Fruit fly (Drosophila melanogaster) whole organism, embryonic: ENCODE results near the gene CG4101.

Source experiments
- BEAF-32 ChIP-seq: fragments of 200-800 bp; sonication (Bioruptor generic); optimal IDR thresholded peaks from 3 replicates; lab custom pipeline; 2017; ENCODE audit warnings: missing biosample characterization, missing genetic modification characterization, mild to moderate bottlenecking, moderate library complexity, missing genetic modification reagents
- CG10267 ChIP-seq: fragments of 200-800 bp; sonication (Bioruptor generic); optimal IDR thresholded peaks from 2 replicates; lab custom pipeline; 2018; ENCODE audit warnings: missing biosample characterization, mild to moderate bottlenecking, missing genetic modification characterization, moderate library complexity
- CG10543 ChIP-seq: fragments of 200-800 bp; sonication (Bioruptor generic); optimal IDR thresholded peaks from 3 replicates; lab custom pipeline; 2017; ENCODE audit warnings: missing biosample characterization, mild to moderate bottlenecking, missing genetic modification characterization, moderate library complexity
- CG11247 ChIP-seq: fragments of 200-800 bp; sonication (Bioruptor generic); IDR thresholded peaks from 2 replicates; pipeline ENCODE4 v1.3.6; 2022; ENCODE audit warnings: missing biosample characterization, missing genetic modification characterization
- CG11504 ChIP-seq: fragments of 200-800 bp; sonication (Bioruptor generic); optimal IDR thresholded peaks from 3 replicates; lab custom pipeline; 2019; ENCODE audit warnings: missing biosample characterization, mild to moderate bottlenecking, missing genetic modification characterization, moderate library complexity
- CG12659 ChIP-seq: fragments of 200-800 bp; sonication (Bioruptor generic); optimal IDR thresholded peaks from 3 replicates; lab custom pipeline; 2017; ENCODE audit warnings: mild to moderate bottlenecking, missing biosample characterization, missing genetic modification reagents, missing genetic modification characterization
- CG13624 ChIP-seq: fragments of 200-800 bp; sonication (Bioruptor generic); optimal IDR thresholded peaks from 2 replicates; lab custom pipeline; 2016; ENCODE audit warnings: missing biosample characterization, missing genetic modification characterization
- CG1603 ChIP-seq: fragments of 200-800 bp; sonication (Bioruptor generic); optimal IDR thresholded peaks from 2 replicates; lab custom pipeline; 2019; ENCODE audit warnings: missing biosample characterization, mild to moderate bottlenecking, missing genetic modification characterization, moderate library complexity
- CG16813 ChIP-seq: fragments of 200-800 bp; sonication (Bioruptor generic); IDR thresholded peaks from 3 replicates; pipeline ENCODE4 v1.3.6; 2022; ENCODE audit warnings: missing biosample characterization, missing genetic modification characterization; ENCODE audit not compliant: partially characterized antibody
- CG1832 ChIP-seq: fragments of 200-800 bp; sonication (Bioruptor generic); optimal IDR thresholded peaks from 2 replicates; lab custom pipeline; 2017; ENCODE audit warnings: missing biosample characterization, mild to moderate bottlenecking, missing genetic modification characterization, inconsistent platforms
- CG2116 ChIP-seq: fragments of 200-800 bp; sonication (Bioruptor generic); optimal IDR thresholded peaks from 3 replicates; lab custom pipeline; 2018; ENCODE audit warnings: missing biosample characterization, mild to moderate bottlenecking, missing genetic modification characterization
- CG30020 ChIP-seq: fragments of 200-800 bp; optimal IDR thresholded peaks from 2 replicates; lab custom pipeline; 2019; ENCODE audit warnings: missing biosample characterization, mild to moderate bottlenecking, missing genetic modification characterization, moderate library complexity
- CG32767 ChIP-seq: fragments of 200-800 bp; sonication (Bioruptor generic); IDR thresholded peaks from 2 replicates; pipeline ENCODE4 v1.3.6; 2022; ENCODE audit warnings: missing biosample characterization, missing genetic modification characterization
- CG3838 ChIP-seq: fragments of 200-800 bp; sonication (Bioruptor generic); optimal IDR thresholded peaks from 3 replicates; lab custom pipeline; 2016; ENCODE audit warnings: missing biosample characterization, missing genetic modification characterization
- CG3847 ChIP-seq: fragments of 200-800 bp; sonication (Bioruptor generic); IDR thresholded peaks from 2 replicates; pipeline ENCODE4 v1.3.6; 2022; ENCODE audit warnings: missing biosample characterization, missing genetic modification characterization
- CG42726 ChIP-seq: fragments of 200-800 bp; sonication (Bioruptor generic); IDR thresholded peaks from 2 replicates; pipeline ENCODE4 v1.3.6; 2022; ENCODE audit warnings: missing biosample characterization, missing genetic modification characterization; ENCODE audit not compliant: partially characterized antibody
- CG4424 ChIP-seq: fragments of 200-800 bp; sonication (Bioruptor generic); optimal IDR thresholded peaks from 3 replicates; lab custom pipeline; 2016; ENCODE audit warnings: missing biosample characterization, missing genetic modification characterization
- CG4617 ChIP-seq: fragments of 200-800 bp; sonication (Bioruptor generic); optimal IDR thresholded peaks from 3 replicates; lab custom pipeline; 2016; ENCODE audit warnings: missing biosample characterization, missing genetic modification characterization, borderline replicate concordance
- CG6654 ChIP-seq: fragments of 200-800 bp; sonication (Bioruptor generic); optimal IDR thresholded peaks from 2 replicates; lab custom pipeline; 2017; ENCODE audit warnings: missing biosample characterization, mild to moderate bottlenecking, missing genetic modification characterization
- CG7372 ChIP-seq: fragments of 200-800 bp; sonication (Bioruptor generic); IDR thresholded peaks from 2 replicates; pipeline ENCODE4 v1.3.6; 2022; ENCODE audit warnings: missing biosample characterization, missing genetic modification characterization
- CG8281 ChIP-seq: fragments of 200-800 bp; sonication (Bioruptor generic); optimal IDR thresholded peaks from 2 replicates; lab custom pipeline; 2018; ENCODE audit warnings: missing biosample characterization, mild to moderate bottlenecking, missing genetic modification characterization, moderate library complexity
- CG8290 ChIP-seq, 3 experiments: fragments of 200-800 bp; sonication (Bioruptor generic); optimal IDR thresholded peaks; 2 replicates each; lab custom pipeline; 2016 to 2019; ENCODE audit warnings: missing biosample characterization in 3 of 3, missing genetic modification characterization in 3 of 3, mild to moderate bottlenecking in 2 of 3, moderate library complexity in 1 of 3
- CG8388 ChIP-seq: fragments of 200-800 bp; sonication (Bioruptor generic); optimal IDR thresholded peaks from 2 replicates; lab custom pipeline; 2019; ENCODE audit warnings: missing biosample characterization, mild to moderate bottlenecking, missing genetic modification characterization, moderate library complexity
- CHES-1-like ChIP-seq: fragments of 200-800 bp; sonication (Bioruptor generic); optimal IDR thresholded peaks from 2 replicates; lab custom pipeline; 2016; ENCODE audit warnings: missing biosample characterization, missing genetic modification characterization
- E2f1 ChIP-seq: fragments of 200-800 bp; sonication (Bioruptor generic); IDR thresholded peaks from 2 replicates; pipeline ENCODE4 v1.3.6; 2022; ENCODE audit warnings: missing biosample characterization, missing genetic modification characterization
- Eip74EF ChIP-seq, 2 experiments: fragments of 200-800 bp in 1 of 2; fragments of >200 bp in 1 of 2; sonication (Bioruptor generic) in 1 of 2; optimal IDR thresholded peaks; 2 replicates each; lab custom pipeline; 2017 to 2019; ENCODE audit warnings: missing biosample characterization in 2 of 2, missing genetic modification characterization in 2 of 2, mild to moderate bottlenecking in 1 of 2, moderate library complexity in 1 of 2
- H15 ChIP-seq: fragments of 200-800 bp; sonication (Bioruptor generic); IDR thresholded peaks from 3 replicates; pipeline ENCODE4 v1.3.6; 2022; ENCODE audit warnings: missing biosample characterization, missing genetic modification characterization
- HLH4C ChIP-seq: fragments of 200-800 bp; sonication (Bioruptor generic); IDR thresholded peaks from 3 replicates; pipeline ENCODE4 v1.3.6; 2022; ENCODE audit warnings: missing biosample characterization, missing genetic modification characterization; ENCODE audit not compliant: partially characterized antibody
- MBD-R2 ChIP-seq: fragments of 200-800 bp; sonication (Bioruptor generic); IDR thresholded peaks from 2 replicates; pipeline ENCODE4 v1.3.6; 2022; ENCODE audit warnings: missing biosample characterization, missing genetic modification characterization
- Pdp1 ChIP-seq, 2 experiments: fragments of 200-800 bp; sonication (Bioruptor generic); optimal IDR thresholded peaks; 3 replicates each; lab custom pipeline; 2016; ENCODE audit warnings: missing biosample characterization in 2 of 2, missing genetic modification characterization in 2 of 2, mild to moderate bottlenecking in 1 of 2, moderate library complexity in 1 of 2
- Sin3A ChIP-seq: fragments of >200 bp; optimal IDR thresholded peaks from 2 replicates; lab custom pipeline; 2018
- Sry-δ ChIP-seq: fragments of 200-800 bp; sonication (Bioruptor generic); optimal IDR thresholded peaks from 2 replicates; lab custom pipeline; 2016; ENCODE audit warnings: missing biosample characterization, missing genetic modification characterization
- Stat92E ChIP-seq, 3 experiments: fragments of >200 bp in 2 of 3; fragments of 200-800 bp in 1 of 3; sonication (Bioruptor generic) in 1 of 3; optimal IDR thresholded peaks; 2 replicates each; lab custom pipeline; 2017 to 2019; ENCODE audit warnings: missing biosample characterization in 3 of 3, missing genetic modification characterization in 3 of 3, mild to moderate bottlenecking in 1 of 3, moderate library complexity in 1 of 3
- az2 ChIP-seq: fragments of 200-800 bp; sonication (Bioruptor generic); optimal IDR thresholded peaks from 3 replicates; lab custom pipeline; 2016; ENCODE audit warnings: missing biosample characterization, missing genetic modification characterization
- crp ChIP-seq, 2 experiments: fragments of 200-800 bp; sonication (Bioruptor generic); optimal IDR thresholded peaks; 2 replicates in 1 of 2; 3 replicates in 1 of 2; lab custom pipeline; 2017; ENCODE audit warnings: missing biosample characterization in 2 of 2, missing genetic modification characterization in 2 of 2, mild to moderate bottlenecking in 1 of 2, moderate library complexity in 1 of 2
- fd3F ChIP-seq: fragments of 200-800 bp; sonication (Bioruptor generic); optimal IDR thresholded peaks from 2 replicates; lab custom pipeline; 2018; ENCODE audit warnings: missing biosample characterization, mild to moderate bottlenecking, missing genetic modification characterization, moderate library complexity
- gt ChIP-seq: fragments of 200-800 bp; sonication (Bioruptor generic); IDR thresholded peaks from 2 replicates; pipeline ENCODE4 v1.3.6; 2022; ENCODE audit warnings: missing biosample characterization, missing genetic modification characterization
- lab ChIP-seq: fragments of 200-800 bp; sonication (Bioruptor generic); optimal IDR thresholded peaks from 3 replicates; lab custom pipeline; 2017; ENCODE audit warnings: missing biosample characterization, missing genetic modification characterization, mild to moderate bottlenecking, moderate library complexity, missing genetic modification reagents
- nmo ChIP-seq: fragments of 200-800 bp; sonication (Bioruptor generic); optimal IDR thresholded peaks from 2 replicates; lab custom pipeline; 2018; ENCODE audit warnings: missing biosample characterization, mild to moderate bottlenecking, missing genetic modification characterization, moderate library complexity
- peb ChIP-seq: fragments of 200-800 bp; sonication (Bioruptor generic); IDR thresholded peaks from 2 replicates; pipeline ENCODE4 v1.3.6; 2022; ENCODE audit warnings: missing biosample characterization, missing genetic modification characterization
- phol ChIP-seq: fragments of 200-800 bp; sonication (Bioruptor generic); optimal IDR thresholded peaks from 3 replicates; lab custom pipeline; 2018; ENCODE audit warnings: missing biosample characterization, mild to moderate bottlenecking, missing genetic modification characterization, moderate library complexity
- pzg ChIP-seq: fragments of 200-800 bp; sonication (Bioruptor generic); optimal IDR thresholded peaks from 3 replicates; lab custom pipeline; 2018; ENCODE audit warnings: missing biosample characterization, mild to moderate bottlenecking, missing genetic modification characterization, moderate library complexity
- row ChIP-seq: fragments of 200-800 bp; sonication (Bioruptor generic); IDR thresholded peaks from 3 replicates; pipeline ENCODE4 v1.3.6; 2022; ENCODE audit warnings: missing biosample characterization, missing genetic modification characterization
- sd ChIP-seq: fragments of 200-800 bp; sonication (Bioruptor generic); optimal IDR thresholded peaks from 3 replicates; lab custom pipeline; 2018; ENCODE audit warnings: missing biosample characterization, mild to moderate bottlenecking, missing genetic modification characterization, moderate library complexity
- sisA ChIP-seq: fragments of 200-800 bp; sonication (Bioruptor generic); IDR thresholded peaks from 2 replicates; pipeline ENCODE4 v1.3.6; 2022; ENCODE audit warnings: missing biosample characterization, missing genetic modification characterization
- sna ChIP-seq: fragments of 200-800 bp; sonication (Bioruptor generic); IDR thresholded peaks from 2 replicates; pipeline ENCODE4 v1.3.6; 2022; ENCODE audit warnings: missing biosample characterization, missing genetic modification characterization; ENCODE audit not compliant: partially characterized antibody
- sug ChIP-seq: fragments of 200-800 bp; optimal IDR thresholded peaks from 2 replicates; lab custom pipeline; 2019; ENCODE audit warnings: missing biosample characterization, mild to moderate bottlenecking, missing genetic modification characterization, moderate library complexity
- vnd ChIP-seq: fragments of 200-800 bp; sonication (Bioruptor generic); IDR thresholded peaks from 3 replicates; pipeline ENCODE4 v1.3.6; 2022; ENCODE audit warnings: missing biosample characterization, missing genetic modification characterization; ENCODE audit not compliant: partially characterized antibody
- wdn ChIP-seq: fragments of 200-800 bp; sonication (Bioruptor generic); IDR thresholded peaks from 2 replicates; pipeline ENCODE4 v1.3.6; 2022; ENCODE audit warnings: missing biosample characterization, missing genetic modification characterization

The CG4101 gene

dm6 chr3L:16586989-16587388 is 25.3 kb upstream of the CG4101 start, which contains the start of the genes Syx8 and CG32163 (continued):
- TF ChIP-seq CG6654 (no peak), CG11247 (GFP tag; lab: Robert Waterston, UW) (no peak), CG4424 (no peak), Sry-δ (GFP tag; lab: Kevin White, UChicago) (peak; percentile 36), CG8281 (tag; lab: Kevin White, UChicago) (no peak), row (peak; percentile 56), CG12659 (peak; percentile 32), CG3847 (GFP tag; lab: Robert Waterston, UW) (no peak), wdn (GFP tag; lab: Robert Waterston, UW) (no peak), Pdp1 (GFP tag; optimal IDR thresholded peaks at IDR 0.05; lab: Kevin White, UChicago) (peak in 1 of 2 experiments; percentile 8), CG2116 (GFP tag; lab: Kevin White, UChicago) (peak; percentile 12), vnd (no peak), CG30020 (peak; percentile 13), CG10267 (tag; lab: Kevin White, UChicago) (peak; percentile 33), HLH4C (GFP tag; lab: Robert Waterston, UW) (no peak), sna (no peak), phol (tag; lab: Kevin White, UChicago) (peak; percentile 13), CG13624 (GFP tag; lab: Kevin White, UChicago) (peak; percentile 11), crp (GFP tag; optimal IDR thresholded peaks at IDR 0.05; lab: Kevin White, UChicago) (peak; percentile 26 to 89), CG4617 (GFP tag; lab: Kevin White, UChicago) (peak; percentile 41), Stat92E (GFP tag; optimal IDR thresholded peaks at IDR 0.05; lab: Kevin White, UChicago) (peak in 1 of 3 experiments; percentile 25), pzg (GFP tag; lab: Kevin White, UChicago) (peak; percentile 61), nmo (GFP tag; lab: Kevin White, UChicago) (peak; percentile 17), CG1832 (GFP tag; lab: Kevin White, UChicago) (no peak), sd (tag; lab: Kevin White, UChicago) (peak; percentile 62), BEAF-32 (GFP tag; lab: Kevin White, UChicago) (peak; percentile 43), peb (no peak), CG8290 (GFP tag; optimal IDR thresholded peaks at IDR 0.05; lab: Kevin White, UChicago) (no peak), CG8290 (tag; optimal IDR thresholded peaks at IDR 0.05; lab: Kevin White, UChicago) (peak in 1 of 2 experiments; percentile 26), Sin3A (lab: Kevin White, UChicago) (peak; percentile 52), sug (tag; lab: Kevin White, UChicago) (peak; percentile 30), CG7372 (no peak), CG42726 (no peak), H15 (GFP tag; lab: Robert Waterston, UW) (no peak), CHES-1-like (GFP tag; lab: Kevin White, UChicago) (peak; percentile 5), CG16813 (GFP tag; lab: Robert Waterston, UW) (0 out of 3 replicates have a peak, but pooled peaks have one; percentile 41), sisA (no peak), az2 (no peak), CG1603 (tag; lab: Kevin White, UChicago) (peak; percentile 55), MBD-R2 (peak; percentile 91), CG32767 (GFP tag; lab: Robert Waterston, UW) (no peak), CG10543 (GFP tag; lab: Kevin White, UChicago) (no peak), gt (GFP tag; lab: Robert Waterston, UW) (no peak), fd3F (GFP tag; lab: Kevin White, UChicago) (no peak), CG11504 (tag; lab: Kevin White, UChicago) (no peak), E2f1 (no peak), CG8388 (GFP tag; lab: Kevin White, UChicago) (no peak), lab (GFP tag; lab: Kevin White, UChicago) (no peak), CG3838 (GFP tag; lab: Kevin White, UChicago) (no peak), Eip74EF (GFP tag; optimal IDR thresholded peaks at IDR 0.05; lab: Kevin White, UChicago) (no peak)
